Worm (Caenorhabditis elegans) whole organism, L4/young adult: Measurements from ENCODE around the gene K09D9.14.

Source experiments
- W03F9.2 ChIP-seq: fragments of 150-350 bp; optimal IDR thresholded peaks from 2 replicates; lab custom pipeline; 2014; ENCODE audit warnings: missing biosample characterization, missing genetic modification characterization
- dao-5 ChIP-seq: sonication (generic microtip); optimal IDR thresholded peaks from 2 replicates; lab custom pipeline; 2016; ENCODE audit warnings: missing genotype, missing genetic modification characterization, moderate library complexity, missing compliant biosample characterization
- him-1 ChIP-seq: sonication (generic microtip); optimal IDR thresholded peaks from 2 replicates; lab custom pipeline; 2016; ENCODE audit warnings: missing genotype, missing genetic modification reagents, missing genetic modification characterization, missing compliant biosample characterization

The K09D9.14 gene

DNA sequence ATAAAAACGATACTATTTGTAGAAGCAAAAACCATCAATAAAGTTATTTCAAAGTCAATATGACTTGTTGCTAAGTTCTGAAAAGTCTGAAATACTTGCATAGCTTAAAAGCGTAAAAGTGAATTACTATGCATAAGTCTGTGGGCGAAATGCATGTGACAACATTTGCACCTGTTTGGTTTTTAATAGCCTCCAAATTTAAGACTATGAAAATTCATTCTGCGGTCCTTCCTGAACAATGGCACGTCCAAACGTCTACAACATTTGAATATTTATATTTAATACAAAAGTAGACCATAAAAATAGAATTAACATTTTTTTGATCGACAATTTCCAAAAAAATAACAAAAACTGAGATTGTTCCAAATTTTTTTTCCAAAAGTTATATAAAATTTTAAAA lies at the start of gene K09D9.14:
Gene K09D9.14, minus strand, starts transcription at position 101 of the 400 bp plus-strand sequence.
- TF ChIP-seq dao-5 (tag; lab: Kevin White, UChicago) (no peak), him-1 (no peak), W03F9.2 (tag; lab: Kevin White, UChicago) (no peak)

DNA sequence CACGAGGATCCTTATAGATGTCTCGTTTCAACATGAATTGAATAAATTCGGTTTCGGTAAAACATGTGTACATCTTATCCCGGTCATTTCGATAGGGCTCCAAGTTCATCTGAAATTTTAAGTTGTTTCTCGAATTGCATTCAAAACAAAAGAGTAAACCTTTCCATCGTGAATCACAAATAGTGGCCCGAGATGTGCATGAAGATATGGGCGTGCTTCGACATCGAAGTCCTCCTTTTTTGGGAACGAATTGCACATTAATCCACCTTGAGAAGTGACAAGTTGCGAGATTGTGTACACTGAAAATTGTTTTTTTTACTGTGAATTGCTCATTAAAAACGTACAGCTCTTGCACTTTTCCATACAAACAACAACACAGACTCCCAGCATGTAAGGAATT lies 34.5 kb upstream of the K09D9.14 start:
- TF ChIP-seq dao-5 (tag; lab: Kevin White, UChicago) (no peak), him-1 (no peak), W03F9.2 (tag; lab: Kevin White, UChicago) (no peak)

DNA sequence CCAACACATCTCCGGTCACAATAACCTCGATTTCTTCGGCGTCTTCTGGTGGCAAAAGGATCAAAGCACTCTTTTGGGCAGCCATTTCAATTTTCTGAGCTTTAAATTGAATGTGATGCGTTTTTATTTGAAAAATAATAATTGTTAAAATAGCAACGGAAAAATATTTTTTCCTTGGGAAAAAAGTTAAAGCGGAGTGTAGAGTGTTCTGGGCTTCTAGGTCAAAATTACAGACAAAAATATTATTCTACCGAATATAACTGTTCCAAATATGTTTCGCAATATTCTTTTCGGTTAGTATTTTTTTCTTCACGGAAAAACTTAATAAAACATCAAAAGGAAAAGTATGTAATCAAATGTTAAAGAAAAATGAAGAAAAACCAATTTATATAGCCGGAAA lies 33.3 kb upstream of the K09D9.14 start, which contains the start of gene djr-1.2:
Gene djr-1.2, minus strand, starts transcription at position 101 of the 400 bp plus-strand sequence.
- TF ChIP-seq him-1 (no peak), W03F9.2 (tag; lab: Kevin White, UChicago) (no peak), dao-5 (tag; lab: Kevin White, UChicago) (no peak)

DNA sequence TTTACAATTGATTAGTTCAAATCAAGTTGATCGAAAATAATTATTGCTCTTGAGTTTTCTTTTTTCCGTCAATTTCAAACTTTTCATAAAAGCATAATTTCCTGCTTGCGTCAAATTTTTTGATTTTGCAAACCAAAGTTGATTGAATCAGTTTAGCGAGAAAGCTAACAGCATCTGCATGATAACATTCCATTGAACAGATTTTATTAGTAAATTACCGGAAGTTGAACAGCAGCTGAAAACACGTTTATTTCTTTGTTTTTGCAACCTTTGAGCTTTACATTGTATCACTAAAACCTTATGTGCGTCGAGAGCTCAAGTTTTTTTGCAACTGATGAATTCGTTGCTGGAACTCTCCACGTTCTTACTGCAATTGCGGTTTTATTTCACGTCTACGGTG lies 25.9 kb upstream of the K09D9.14 start, which contains the start of gene srh-169:
Gene srh-169, plus strand, starts transcription at position 301 of the 400 bp plus-strand sequence.
- TF ChIP-seq W03F9.2 (tag; lab: Kevin White, UChicago), result no peak
- TF ChIP-seq dao-5 (tag; lab: Kevin White, UChicago), result no peak
- TF ChIP-seq him-1, result no peak

DNA sequence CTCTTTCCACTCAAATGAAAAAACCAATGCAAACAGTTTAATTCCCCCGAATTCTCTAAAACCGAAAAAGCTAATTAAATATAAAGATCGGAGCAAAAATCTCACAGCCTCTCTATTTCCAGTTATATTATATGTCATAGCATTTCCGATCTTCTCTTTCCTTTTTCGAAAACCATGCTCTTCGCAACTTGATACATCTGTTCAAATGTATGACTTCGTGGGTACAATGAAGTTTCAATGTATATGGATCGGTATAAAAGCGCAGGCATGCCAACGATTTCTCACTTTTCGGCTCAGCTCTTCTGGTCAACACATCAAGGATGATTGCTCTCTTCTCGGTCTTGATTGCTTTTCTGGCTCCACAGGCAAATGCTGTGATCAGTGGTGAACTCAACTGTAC lies 24.4 kb upstream of the K09D9.14 start, which contains the start of gene phat-7:
Gene phat-7, plus strand, starts transcription at position 301 of the 400 bp plus-strand sequence.
- TF ChIP-seq W03F9.2 (tag; lab: Kevin White, UChicago) (no peak), dao-5 (tag; lab: Kevin White, UChicago) (no peak), him-1 (no peak)

DNA sequence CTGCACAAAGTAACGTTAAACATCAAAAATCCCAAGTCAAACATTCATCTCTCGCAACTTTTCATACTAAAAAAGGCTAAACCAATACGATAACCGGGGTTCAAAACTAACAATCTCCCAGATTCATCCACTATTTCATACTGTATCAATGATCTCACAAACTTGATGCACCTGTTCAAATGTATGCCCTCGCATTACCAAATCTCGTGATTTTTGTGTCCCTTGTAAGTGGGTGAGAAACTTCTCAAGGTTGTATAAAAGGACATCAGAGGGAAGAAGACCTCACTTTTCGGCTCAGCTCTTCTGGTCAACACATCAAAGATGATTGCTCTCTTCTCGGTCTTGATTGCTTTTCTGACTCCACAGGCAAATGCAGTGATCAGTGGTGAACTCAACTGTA lies 22.0 kb upstream of the K09D9.14 start, which contains the start of gene phat-3:
Gene phat-3, plus strand, starts transcription at position 301 of the 400 bp plus-strand sequence.
- no peak for TF ChIP-seq him-1
- TF ChIP-seq dao-5 (tag; lab: Kevin White, UChicago), result no peak
- TF ChIP-seq W03F9.2 (tag; lab: Kevin White, UChicago), result no peak

DNA sequence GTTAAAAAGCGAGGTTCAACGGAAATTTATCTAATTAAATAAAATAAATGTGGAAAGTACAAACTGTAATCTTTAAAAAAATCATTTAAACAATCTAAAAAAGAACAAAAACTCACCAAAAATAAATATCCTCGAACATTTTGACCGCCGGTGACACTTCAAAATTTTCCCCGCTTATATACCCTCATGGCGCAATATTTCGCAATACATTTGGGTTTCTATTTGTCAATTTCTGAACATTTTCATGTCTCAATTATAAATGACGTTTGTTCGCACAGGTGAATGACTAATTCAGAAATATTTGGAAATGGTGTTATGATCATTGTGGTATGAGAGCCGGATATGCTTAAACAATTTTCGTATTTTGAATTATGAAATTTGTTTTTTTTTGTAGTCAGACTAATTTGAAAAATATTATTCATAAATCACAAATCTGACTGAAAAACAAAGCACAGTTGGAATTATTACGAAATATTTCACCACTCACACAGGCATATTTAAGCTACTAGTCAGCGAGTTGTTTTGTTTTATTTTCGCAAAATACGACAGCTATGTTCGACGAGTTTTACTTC lies 20.3 kb upstream of the K09D9.14 start, which contains the start of the genes C49G7.10 and irg-2:
Gene C49G7.10, minus strand, starts transcription at position 169 of the 572 bp plus-strand sequence.
Gene irg-2, plus strand, starts transcription at position 329 of the 572 bp plus-strand sequence.
- TF ChIP-seq him-1 (no peak), W03F9.2 (tag; lab: Kevin White, UChicago) (peak; percentile 18), dao-5 (tag; lab: Kevin White, UChicago) (no peak)

DNA sequence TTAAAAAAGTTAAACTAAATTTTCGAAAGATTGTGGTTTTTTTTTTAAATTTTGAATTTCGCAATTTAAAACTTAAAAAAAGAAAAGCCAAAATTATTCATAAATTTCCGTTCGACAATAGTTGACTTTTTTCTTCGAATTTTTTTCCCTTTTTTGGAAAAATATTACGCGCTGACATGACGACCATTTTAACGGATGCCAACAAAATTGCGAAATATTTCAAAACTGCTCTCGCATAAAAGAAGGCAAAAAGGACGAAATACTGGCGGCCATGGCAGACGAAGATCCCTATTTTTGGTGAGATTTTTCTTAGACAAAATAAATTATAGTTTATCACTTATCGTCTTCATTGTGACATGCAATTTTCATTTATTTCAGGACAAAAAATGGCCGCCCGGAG lies 16.9 kb upstream of the K09D9.14 start:
- TF ChIP-seq him-1 (no peak), dao-5 (tag; lab: Kevin White, UChicago) (no peak), W03F9.2 (tag; lab: Kevin White, UChicago) (no peak)

DNA sequence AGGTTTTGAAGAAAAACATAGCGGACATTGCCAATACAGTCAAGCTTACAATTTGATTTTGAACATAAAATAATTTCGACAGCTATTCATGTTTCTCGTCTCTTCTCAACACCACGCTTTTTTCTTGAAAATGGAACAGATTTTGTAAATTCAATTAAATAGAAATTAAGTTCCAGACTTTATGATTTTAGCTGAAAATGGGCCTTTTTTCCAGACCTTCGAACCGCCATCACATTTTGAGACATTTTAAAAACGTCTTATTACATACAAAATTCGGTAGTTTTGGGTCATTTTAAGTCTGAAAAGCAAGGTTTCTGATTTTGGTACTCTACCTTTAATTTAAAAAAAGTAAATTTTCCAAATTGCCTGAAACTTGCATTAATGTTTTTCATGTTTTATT lies 16.4 kb upstream of the K09D9.14 start, which contains the start of gene C49G7.12:
Gene C49G7.12, plus strand, starts transcription at position 301 of the 400 bp plus-strand sequence.
- TF ChIP-seq W03F9.2 (tag; lab: Kevin White, UChicago), result no peak
- no peak for TF ChIP-seq dao-5 (tag; lab: Kevin White, UChicago)

DNA sequence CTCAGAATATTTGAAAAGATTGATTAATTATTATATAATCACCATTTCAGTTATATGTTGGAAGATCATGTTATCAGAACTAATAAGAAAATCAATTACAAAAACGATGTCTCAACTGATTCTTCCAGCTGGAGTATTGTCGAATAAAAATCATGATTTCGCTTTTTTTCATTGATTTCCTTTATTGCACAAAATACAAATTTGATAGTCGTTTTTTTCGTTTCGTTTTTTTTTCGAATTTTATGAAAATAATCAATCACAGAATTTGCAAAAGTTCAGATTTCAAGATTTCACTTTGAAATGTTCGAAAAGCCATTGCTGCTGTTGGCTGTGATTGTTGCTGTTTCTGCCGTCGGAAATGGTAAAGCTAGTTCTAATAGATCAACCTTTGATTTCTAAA lies 14.1 kb upstream of the K09D9.14 start, which contains the start of gene C49G7.13:
Gene C49G7.13, plus strand, starts transcription at position 301 of the 400 bp plus-strand sequence.
- TF ChIP-seq dao-5 (tag; lab: Kevin White, UChicago) (no peak), W03F9.2 (tag; lab: Kevin White, UChicago) (no peak), him-1 (no peak)

DNA sequence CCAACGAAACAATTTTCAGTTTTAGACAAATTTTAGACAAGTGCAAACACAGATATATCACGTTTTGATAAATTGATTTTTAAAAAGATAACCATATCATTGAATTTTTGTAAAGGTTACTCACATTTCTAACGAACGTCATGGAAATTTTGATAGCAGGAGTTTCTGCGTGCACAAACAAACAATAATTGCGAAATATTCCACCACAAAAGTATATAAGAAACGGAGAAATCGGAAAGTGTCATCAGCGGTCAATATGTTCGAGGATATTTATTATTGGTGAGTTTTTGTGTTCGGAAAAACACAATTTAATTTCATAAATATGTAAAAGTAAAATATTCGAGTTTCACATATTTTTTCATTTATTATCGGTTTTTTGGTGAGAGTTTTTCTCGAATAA lies 12.6 kb upstream of the K09D9.14 start, which contains the start of gene C49G7.7:
Gene C49G7.7, plus strand, starts transcription at position 174 of the 400 bp plus-strand sequence.
- no peak for TF ChIP-seq dao-5 (tag; lab: Kevin White, UChicago)
- TF ChIP-seq W03F9.2 (tag; lab: Kevin White, UChicago), result no peak
- TF ChIP-seq him-1, result no peak

DNA sequence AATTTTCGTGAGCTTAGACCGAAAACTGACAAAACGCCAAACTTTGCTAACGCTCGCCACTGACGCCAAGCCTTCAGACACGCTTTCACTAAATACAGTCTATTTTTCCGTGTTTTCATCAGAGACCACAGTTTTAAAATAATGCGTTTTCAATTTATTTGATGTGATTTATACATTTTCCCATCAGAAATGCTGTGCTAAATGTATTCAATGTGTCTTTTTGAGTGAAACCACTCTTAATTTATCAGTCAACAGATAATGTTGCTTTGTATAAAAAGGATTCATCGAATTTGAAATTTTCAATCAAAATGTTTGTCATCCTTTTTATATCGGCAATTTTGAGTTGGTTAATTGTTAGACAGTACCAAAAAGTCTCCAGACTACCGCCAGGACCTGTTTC lies 9.6 kb upstream of the K09D9.14 start, which contains the start of gene cyp-35A4:
Gene cyp-35A4, plus strand, starts transcription at position 301 of the 400 bp plus-strand sequence.
- TF ChIP-seq dao-5 (tag; lab: Kevin White, UChicago), result no peak
- no peak for TF ChIP-seq him-1
- no peak for TF ChIP-seq W03F9.2 (tag; lab: Kevin White, UChicago)

DNA sequence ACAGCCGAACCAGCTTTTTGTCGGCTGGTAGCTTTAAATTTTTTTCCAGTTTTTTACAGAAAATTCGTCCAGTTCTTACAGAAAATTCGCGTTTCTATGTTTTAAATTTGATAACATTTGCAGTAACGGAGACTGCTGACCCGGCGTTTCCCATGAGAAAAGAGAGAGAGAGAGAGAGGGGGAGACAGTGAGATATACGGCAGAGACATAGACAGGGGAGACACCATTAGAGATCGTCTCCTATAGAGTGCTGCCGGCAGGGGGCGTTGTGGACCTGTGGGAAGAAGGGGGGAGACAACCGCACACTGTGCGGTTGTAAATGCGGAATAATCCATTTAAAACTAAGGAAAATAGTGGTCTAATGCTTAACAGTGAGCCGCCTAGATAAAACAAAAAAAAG lies 8.0 kb upstream of the K09D9.14 start:
- no peak for TF ChIP-seq dao-5 (tag; lab: Kevin White, UChicago)
- TF ChIP-seq him-1, result no peak
- TF ChIP-seq W03F9.2 (tag; lab: Kevin White, UChicago), result no peak

DNA sequence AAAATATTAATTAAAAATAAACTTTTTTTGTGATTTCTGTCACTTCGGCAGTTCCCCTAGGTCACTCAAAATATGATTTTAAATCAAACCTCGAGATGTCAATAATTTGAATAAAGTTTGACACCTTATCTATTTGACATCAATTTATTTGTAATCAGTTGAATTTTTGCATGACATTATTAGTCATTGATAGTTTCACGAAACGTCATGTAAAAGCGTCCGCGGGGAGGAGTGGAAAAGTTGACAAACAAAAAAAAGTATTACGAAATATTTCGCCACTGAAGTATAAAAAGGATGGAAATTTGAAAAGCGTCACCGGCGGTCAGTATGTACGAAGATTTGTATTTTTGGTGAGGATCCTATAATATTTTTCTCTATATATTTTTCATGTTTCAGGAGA lies 3.1 kb upstream of the K09D9.14 start, which contains the start of gene K09D9.1:
Gene K09D9.1, plus strand, starts transcription at position 271 of the 400 bp plus-strand sequence.
- TF ChIP-seq W03F9.2 (tag; lab: Kevin White, UChicago), result no peak
- TF ChIP-seq him-1, result no peak
- no peak for TF ChIP-seq dao-5 (tag; lab: Kevin White, UChicago)
